Worm (Caenorhabditis elegans): ENCODE data around the gene srj-5.

DNA sequence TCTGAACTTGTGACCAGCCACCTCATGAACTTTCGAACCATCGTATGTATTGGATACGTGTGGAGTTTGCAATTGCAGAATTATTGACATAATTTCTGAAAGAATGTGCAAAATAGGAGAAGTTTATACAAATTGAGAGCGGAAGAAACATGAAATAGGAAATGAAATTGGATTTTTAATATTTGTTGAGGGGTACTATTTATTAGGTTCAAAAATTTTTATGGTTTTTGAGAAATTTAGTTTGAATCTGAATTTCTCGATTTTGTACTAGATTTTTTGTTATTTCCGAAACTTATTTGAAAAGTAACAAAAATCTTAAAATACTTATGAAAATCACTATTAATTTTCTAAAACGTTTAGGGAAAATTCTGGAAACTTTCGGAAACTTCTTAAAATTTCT is 24.3 kb downstream of the srj-5 start, which contains the start of gene F48G7.9:
- TF ChIP-seq lin-32 (GFP tag; optimal IDR thresholded peaks at IDR 0.05) (no peak), ztf-11 (tag; optimal IDR thresholded peaks at IDR 0.05) (no peak), unc-120 (tag; optimal IDR thresholded peaks at IDR 0.05; ENCODE audit: poor library complexity, severe bottlenecking) (no peak)

All from whole organism, mixed stage, embryonic.